Fruit fly (Drosophila melanogaster) whole organism, embryonic: ENCODE results near the gene CG10948.

Source experiments
- Atf-2 ChIP-seq: fragments of 200-800 bp; sonication (Bioruptor generic); optimal IDR thresholded peaks from 2 replicates; lab custom pipeline; 2016; ENCODE audit warnings: missing biosample characterization, missing genetic modification characterization
- BtbVII ChIP-seq: fragments of 200-800 bp; sonication (Bioruptor generic); optimal IDR thresholded peaks from 3 replicates; lab custom pipeline; 2017; ENCODE audit warnings: missing biosample characterization, mild to moderate bottlenecking, missing genetic modification characterization
- CG10543 ChIP-seq: fragments of 200-800 bp; sonication (Bioruptor generic); optimal IDR thresholded peaks from 3 replicates; lab custom pipeline; 2017; ENCODE audit warnings: missing biosample characterization, mild to moderate bottlenecking, missing genetic modification characterization, moderate library complexity
- CG10979 ChIP-seq: fragments of 200-800 bp; sonication (Bioruptor generic); optimal IDR thresholded peaks from 2 replicates; lab custom pipeline; 2018; ENCODE audit warnings: missing biosample characterization, mild to moderate bottlenecking, missing genetic modification characterization, moderate library complexity
- CG14441 ChIP-seq: fragments of 200-800 bp; sonication (Bioruptor generic); IDR thresholded peaks from 2 replicates; pipeline ENCODE4 v1.3.6; 2022; ENCODE audit warnings: missing biosample characterization, missing genetic modification characterization
- CG16815 ChIP-seq: fragments of 200-800 bp; sonication (Bioruptor generic); optimal IDR thresholded peaks from 3 replicates; lab custom pipeline; 2017; ENCODE audit warnings: missing biosample characterization, mild to moderate bottlenecking, missing genetic modification characterization
- CG1792 ChIP-seq: fragments of 200-800 bp; sonication (Bioruptor generic); optimal IDR thresholded peaks from 2 replicates; lab custom pipeline; 2016; ENCODE audit warnings: missing biosample characterization, missing genetic modification characterization
- CG34224 ChIP-seq: fragments of 200-800 bp; sonication (Bioruptor generic); IDR thresholded peaks from 3 replicates; pipeline ENCODE4 v1.3.6; 2022; ENCODE audit warnings: missing biosample characterization, missing genetic modification characterization; ENCODE audit not compliant: partially characterized antibody
- CG6791 ChIP-seq: fragments of 200-800 bp; sonication (Bioruptor generic); IDR thresholded peaks from 3 replicates; pipeline ENCODE4 v1.3.6; 2022; ENCODE audit warnings: missing biosample characterization, missing genetic modification characterization; ENCODE audit not compliant: partially characterized antibody
- CG9932 ChIP-seq: fragments of 200-800 bp; sonication (Bioruptor generic); IDR thresholded peaks from 2 replicates; pipeline ENCODE4 v1.3.6; 2022; ENCODE audit warnings: missing biosample characterization, missing genetic modification characterization
- Fer3 ChIP-seq: fragments of 200-800 bp; sonication (Bioruptor generic); optimal IDR thresholded peaks from 2 replicates; lab custom pipeline; 2018; ENCODE audit warnings: missing biosample characterization, mild to moderate bottlenecking, missing genetic modification characterization, moderate library complexity
- Ptx1 ChIP-seq: fragments of 200-800 bp; sonication (Bioruptor generic); IDR thresholded peaks from 2 replicates; pipeline ENCODE4 v1.3.6; 2022; ENCODE audit warnings: missing biosample characterization, missing genetic modification characterization
- Usf ChIP-seq: fragments of 200-800 bp; sonication (Bioruptor generic); optimal IDR thresholded peaks from 2 replicates; lab custom pipeline; 2017; ENCODE audit warnings: missing genotype, missing biosample characterization, missing genetic modification characterization
- exex ChIP-seq: fragments of 200-800 bp; sonication (Bioruptor generic); optimal IDR thresholded peaks from 4 replicates; lab custom pipeline; 2018; ENCODE audit warnings: missing biosample characterization, mild to moderate bottlenecking, missing genetic modification characterization, moderate library complexity
- fu2 ChIP-seq: fragments of 200-800 bp; sonication (Bioruptor generic); optimal IDR thresholded peaks from 2 replicates; lab custom pipeline; 2016; ENCODE audit warnings: missing biosample characterization, missing genetic modification characterization
- rib ChIP-seq: fragments of 200-800 bp; sonication (Bioruptor generic); IDR thresholded peaks from 2 replicates; pipeline ENCODE4 v1.3.6; 2022; ENCODE audit warnings: missing biosample characterization, missing genetic modification characterization
- seq ChIP-seq: fragments of 200-800 bp; sonication (Bioruptor generic); IDR thresholded peaks from 2 replicates; pipeline ENCODE4 v1.3.6; 2022; ENCODE audit warnings: missing biosample characterization, missing genetic modification characterization
- wor ChIP-seq: fragments of 200-800 bp; sonication (Bioruptor generic); IDR thresholded peaks from 2 replicates; pipeline ENCODE4 v1.3.6; 2022; ENCODE audit warnings: missing biosample characterization, missing genetic modification characterization

Gene CG10948

dm6 chr3L:12794532-12794931, 55.4 kb downstream of the CG10948 start (continued):
- TF ChIP-seq Ptx1 (GFP tag; lab: Robert Waterston, UW) (no peak), wor (no peak), CG16815 (GFP tag; lab: Kevin White, UChicago) (no peak), fu2 (GFP tag; lab: Kevin White, UChicago) (no peak), rib (GFP tag; lab: Robert Waterston, UW) (no peak), Usf (GFP tag; lab: Kevin White, UChicago) (no peak), CG10543 (GFP tag; lab: Kevin White, UChicago) (no peak), Fer3 (no peak), BtbVII (GFP tag; lab: Kevin White, UChicago) (no peak), CG1792 (GFP tag; lab: Kevin White, UChicago) (no peak), CG10979 (tag; lab: Kevin White, UChicago) (no peak), CG9932 (GFP tag; lab: Robert Waterston, UW) (no peak), CG14441 (GFP tag; lab: Robert Waterston, UW) (no peak), seq (GFP tag; lab: Robert Waterston, UW) (no peak), CG6791 (GFP tag; lab: Robert Waterston, UW) (peak; percentile 84), Atf-2 (GFP tag; lab: Kevin White, UChicago) (no peak), CG34224 (GFP tag; lab: Robert Waterston, UW) (peak; percentile 91), exex (peak; percentile 11)
